Worm (Caenorhabditis elegans) whole organism, L4 larva: ENCODE measurements around the gene nspc-20.

ENCODE experiments used
- D1046.2 ChIP-seq: fragments of 200-800 bp; sonication (Bioruptor generic); IDR thresholded peaks from 2 replicates; pipeline ENCODE4 v1.3.6; 2022; ENCODE audit warnings: missing genetic modification characterization, missing compliant biosample characterization
- F26F4.8 ChIP-seq: fragments of 200-800 bp; sonication (Bioruptor generic); conservative IDR thresholded peaks from 2 replicates; pipeline ENCODE4 v1.3.6; 2022; ENCODE audit warnings: missing genetic modification characterization, missing compliant biosample characterization
- F44E2.7 ChIP-seq: fragments of 200-800 bp; sonication (Bioruptor generic); IDR thresholded peaks from 2 replicates; pipeline ENCODE4 v2.1.2; 2022; ENCODE audit warnings: missing genetic modification characterization, missing compliant biosample characterization
- T26A8.4 ChIP-seq: fragments of 200-800 bp; sonication (Bioruptor generic); IDR thresholded peaks from 2 replicates; pipeline ENCODE4 v1.3.6; 2022; ENCODE audit warnings: missing genetic modification characterization, missing compliant biosample characterization
- Y105C5A.15 ChIP-seq: fragments of 200-800 bp; sonication (Bioruptor generic); IDR thresholded peaks from 2 replicates; pipeline ENCODE4 v1.3.6; 2022; ENCODE audit warnings: missing genetic modification characterization, missing compliant biosample characterization
- Y75B8A.6 ChIP-seq: fragments of 200-800 bp; sonication (Bioruptor generic); IDR thresholded peaks from 2 replicates; pipeline ENCODE4 v1.3.6; 2022; ENCODE audit warnings: missing genetic modification reagents, missing genetic modification characterization, missing compliant biosample characterization
- ZK337.2 ChIP-seq: fragments of 200-800 bp; sonication (Bioruptor generic); IDR thresholded peaks from 2 replicates; pipeline ENCODE4 v1.3.6; 2022; ENCODE audit warnings: missing genetic modification reagents, missing genetic modification characterization, missing compliant biosample characterization
- attf-4 ChIP-seq: sonication (generic microtip); optimal IDR thresholded peaks from 3 replicates; lab custom pipeline; 2017; ENCODE audit warnings: missing biosample characterization, missing genetic modification characterization
- ceh-32 ChIP-seq: sonication (generic microtip); optimal IDR thresholded peaks from 2 replicates; lab custom pipeline; 2016; ENCODE audit warnings: mild to moderate bottlenecking, missing genetic modification characterization, missing compliant biosample characterization; ENCODE audit not compliant: poor library complexity
- ceh-62 ChIP-seq: sonication (generic microtip); optimal IDR thresholded peaks from 2 replicates; lab custom pipeline; 2017; ENCODE audit warnings: missing biosample characterization, missing genetic modification characterization
- ceh-82 ChIP-seq: sonication (generic microtip); optimal IDR thresholded peaks from 2 replicates; lab custom pipeline; 2017; ENCODE audit warnings: missing biosample characterization, missing genetic modification characterization
- ctbp-1 ChIP-seq: fragments of 200-800 bp; sonication (Bioruptor generic); IDR thresholded peaks from 2 replicates; pipeline ENCODE4 v1.3.6; 2022; ENCODE audit warnings: missing genetic modification reagents, missing genetic modification characterization, missing compliant biosample characterization
- daf-12 ChIP-seq: fragments of 150-350 bp; optimal IDR thresholded peaks from 2 replicates; lab custom pipeline; 2014; ENCODE audit warnings: missing biosample characterization, missing genetic modification reagents, missing genetic modification characterization
- daf-16 ChIP-seq, 3 experiments: sonication (generic microtip); optimal IDR thresholded peaks; 2 replicates each; lab custom pipeline; 2016 to 2017; ENCODE audit warnings: missing genetic modification characterization in 3 of 3, missing genetic modification reagents in 3 of 3, mild to moderate bottlenecking in 2 of 3, missing compliant biosample characterization in 2 of 3, missing biosample characterization in 1 of 3, moderate library complexity in 1 of 3
- daf-19 ChIP-seq: fragments of 200-800 bp; sonication (Bioruptor generic); conservative IDR thresholded peaks from 2 replicates; pipeline ENCODE4 v1.3.6; 2022; ENCODE audit warnings: missing genetic modification characterization, missing compliant biosample characterization
- dmd-6 ChIP-seq: fragments of 200-800 bp; sonication (Bioruptor generic); IDR thresholded peaks from 2 replicates; pipeline ENCODE4 v1.3.6; 2022; ENCODE audit warnings: missing genetic modification reagents, missing genetic modification characterization, missing compliant biosample characterization
- dmd-8 ChIP-seq: fragments of 200-800 bp; sonication (Bioruptor generic); IDR thresholded peaks from 2 replicates; pipeline ENCODE4 v1.3.6; 2022; ENCODE audit warnings: missing genetic modification characterization, missing compliant biosample characterization
- egl-27 ChIP-seq: sonication (generic microtip); optimal IDR thresholded peaks from 3 replicates; lab custom pipeline; 2017; ENCODE audit warnings: missing biosample characterization, missing genetic modification reagents, missing genetic modification characterization
- fos-1 ChIP-seq: fragments of 150-350 bp; optimal IDR thresholded peaks from 2 replicates; lab custom pipeline; 2014; ENCODE audit warnings: missing biosample characterization, missing genetic modification characterization
- hlh-11 ChIP-seq: fragments of 200-800 bp; sonication (Bioruptor generic); optimal IDR thresholded peaks from 2 replicates; lab custom pipeline; 2018; ENCODE audit warnings: mild to moderate bottlenecking, missing genetic modification characterization, missing compliant biosample characterization
- hmg-1.1 ChIP-seq: fragments of 200-800 bp; sonication (Bioruptor generic); IDR thresholded peaks from 2 replicates; pipeline ENCODE4 v1.3.6; 2022; ENCODE audit warnings: missing genetic modification reagents, missing genetic modification characterization, missing compliant biosample characterization
- jun-1 ChIP-seq: fragments of 150-350 bp; optimal IDR thresholded peaks from 2 replicates; lab custom pipeline; 2014; ENCODE audit warnings: missing biosample characterization, missing genetic modification reagents, missing genetic modification characterization
- lim-7 ChIP-seq: fragments of 200-800 bp; sonication (Bioruptor generic); IDR thresholded peaks from 2 replicates; pipeline ENCODE4 v1.3.6; 2022; ENCODE audit warnings: missing genetic modification characterization, missing compliant biosample characterization
- lin-13 ChIP-seq: fragments of 150-350 bp; optimal IDR thresholded peaks from 2 replicates; lab custom pipeline; 2014; ENCODE audit warnings: missing biosample characterization, missing genetic modification reagents, missing genetic modification characterization
- lir-3 ChIP-seq: sonication (generic microtip); optimal IDR thresholded peaks from 2 replicates; lab custom pipeline; 2016; ENCODE audit warnings: mild to moderate bottlenecking, missing genetic modification characterization, missing compliant biosample characterization
- madf-5 ChIP-seq, 2 experiments: fragments of 200-800 bp; sonication (Bioruptor generic); IDR thresholded peaks; 2 replicates each; pipeline ENCODE4 v1.3.6; 2022; ENCODE audit warnings: missing compliant biosample characterization in 2 of 2, missing genetic modification characterization in 2 of 2
- mep-1 ChIP-seq: fragments of 150-350 bp; sonication (generic microtip); optimal IDR thresholded peaks from 3 replicates; lab custom pipeline; 2014; ENCODE audit warnings: missing biosample characterization, missing genetic modification characterization
- nhr-237 ChIP-seq: sonication (generic microtip); optimal IDR thresholded peaks from 2 replicates; lab custom pipeline; 2017; ENCODE audit warnings: missing biosample characterization, missing genetic modification characterization
- nhr-25 ChIP-seq: sonication (generic microtip); optimal IDR thresholded peaks from 2 replicates; lab custom pipeline; 2017; ENCODE audit warnings: missing genetic modification characterization, mild to moderate bottlenecking, missing compliant biosample characterization, antibody characterized with exemption, moderate library complexity, borderline replicate concordance; ENCODE audit not compliant: insufficient read depth
- nhr-28 ChIP-seq: fragments of 150-350 bp; optimal IDR thresholded peaks from 2 replicates; lab custom pipeline; 2014; ENCODE audit warnings: missing biosample characterization, missing genetic modification characterization
- nhr-6 ChIP-seq: fragments of 150-350 bp; optimal IDR thresholded peaks from 2 replicates; lab custom pipeline; 2014; ENCODE audit warnings: missing biosample characterization, missing genetic modification characterization
- nhr-77 ChIP-seq: fragments of 150-350 bp; optimal IDR thresholded peaks from 2 replicates; lab custom pipeline; 2014; ENCODE audit warnings: missing biosample characterization, missing genetic modification characterization
- pha-4 ChIP-seq, 2 experiments: fragments of 150-350 bp in 1 of 2; fragments of 200-800 bp in 1 of 2; sonication (Bioruptor generic) in 1 of 2; IDR thresholded peaks in 1 of 2; optimal IDR thresholded peaks in 1 of 2; 2 replicates each; pipeline versions ENCODE4 v1.3.6 to Lab custom; 2014 to 2022; ENCODE audit warnings: missing genetic modification characterization in 2 of 2, missing genetic modification reagents in 2 of 2, missing biosample characterization in 1 of 2, missing compliant biosample characterization in 1 of 2
- php-3 ChIP-seq: fragments of 200-800 bp; sonication (Bioruptor generic); IDR thresholded peaks from 2 replicates; pipeline ENCODE4 v1.3.6; 2022; ENCODE audit warnings: missing genetic modification reagents, missing genetic modification characterization, missing compliant biosample characterization
- rbr-2 ChIP-seq: sonication (generic microtip); optimal IDR thresholded peaks from 2 replicates; lab custom pipeline; 2016; ENCODE audit warnings: missing genotype, missing genetic modification characterization, missing compliant biosample characterization
- saeg-2 ChIP-seq: fragments of 200-800 bp; sonication (Bioruptor generic); IDR thresholded peaks from 2 replicates; pipeline ENCODE4 v1.3.6; 2022; ENCODE audit warnings: missing genetic modification reagents, missing genetic modification characterization, missing compliant biosample characterization
- sdz-12 ChIP-seq: fragments of 200-800 bp; sonication (Bioruptor generic); optimal IDR thresholded peaks from 2 replicates; lab custom pipeline; 2018; ENCODE audit warnings: mild to moderate bottlenecking, missing genetic modification characterization, missing compliant biosample characterization
- set-16 ChIP-seq: fragments of 200-800 bp; sonication (Bioruptor generic); IDR thresholded peaks from 2 replicates; pipeline ENCODE4 v1.3.6; 2022; ENCODE audit warnings: missing genetic modification reagents, missing genetic modification characterization, missing compliant biosample characterization
- snpc-1.2 ChIP-seq: fragments of 200-800 bp; sonication (Bioruptor generic); IDR thresholded peaks from 2 replicates; pipeline ENCODE4 v1.3.6; 2022; ENCODE audit warnings: missing genetic modification reagents, missing genetic modification characterization, missing compliant biosample characterization
- unc-130 ChIP-seq: sonication (generic microtip); optimal IDR thresholded peaks from 2 replicates; lab custom pipeline; 2016; ENCODE audit warnings: missing genetic modification reagents, missing genetic modification characterization, missing compliant biosample characterization
- unc-62 ChIP-seq, 3 experiments: fragments of 150-350 bp in 1 of 3; sonication (generic microtip); optimal IDR thresholded peaks in 2 of 3; peaks in 1 of 3; 1 replicate in 1 of 3; 2 replicates in 2 of 3; lab custom pipeline; 2014 to 2017; ENCODE audit warnings: missing biosample characterization in 3 of 3, missing genetic modification characterization in 3 of 3, missing genetic modification reagents in 3 of 3, missing genotype in 1 of 3
- vab-7 ChIP-seq: fragments of 200-800 bp; sonication (Bioruptor generic); IDR thresholded peaks from 2 replicates; pipeline ENCODE4 v1.3.6; 2022; ENCODE audit warnings: missing genetic modification reagents, missing genetic modification characterization, missing compliant biosample characterization
- zag-1 ChIP-seq: fragments of 150-350 bp; optimal IDR thresholded peaks from 2 replicates; lab custom pipeline; 2014; ENCODE audit warnings: missing biosample characterization, missing genetic modification characterization
- zfp-2 ChIP-seq: sonication (generic microtip); optimal IDR thresholded peaks from 2 replicates; lab custom pipeline; 2016; ENCODE audit warnings: mild to moderate bottlenecking, missing genetic modification characterization, missing compliant biosample characterization
- zip-11 ChIP-seq: fragments of 200-800 bp; sonication (Bioruptor generic); IDR thresholded peaks from 2 replicates; pipeline ENCODE4 v1.3.6; 2022; ENCODE audit warnings: missing genetic modification characterization, missing compliant biosample characterization
- zip-2 ChIP-seq: fragments of 150-350 bp; optimal IDR thresholded peaks from 2 replicates; lab custom pipeline; 2014; ENCODE audit warnings: missing biosample characterization, missing genetic modification characterization
- ztf-11 ChIP-seq: fragments of 150-350 bp; optimal IDR thresholded peaks from 2 replicates; lab custom pipeline; 2014; ENCODE audit warnings: missing biosample characterization, missing genetic modification characterization

Gene nspc-20

ce11 chrX:14525325-14526305 is 4.4 kb downstream of the nspc-20 start:
- TF ChIP-seq D1046.2 (GFP tag; lab: Robert Waterston, UW): peak; percentile 95
- peak; percentile 98 for TF ChIP-seq vab-7
- TF ChIP-seq nhr-77 (tag; lab: Kevin White, UChicago): peak; percentile 100
- TF ChIP-seq zip-11: peak; percentile 78; the same call in 1 of the 2 replicates
- TF ChIP-seq jun-1 (tag; lab: Kevin White, UChicago): peak; percentile 100
- TF ChIP-seq daf-19 (GFP tag; lab: Robert Waterston, UW): peak; percentile 99
- no peak for TF ChIP-seq egl-27
- TF ChIP-seq saeg-2 (GFP tag; lab: Robert Waterston, UW): peak; percentile 99
- TF ChIP-seq ZK337.2 (GFP tag; lab: Robert Waterston, UW): peak; percentile 92
- TF ChIP-seq daf-16 (GFP tag; optimal IDR thresholded peaks at IDR 0.05; lab: Kevin White, UChicago): peak; percentile 96 to 99
- TF ChIP-seq daf-16 (tag; optimal IDR thresholded peaks at IDR 0.05; lab: Kevin White, UChicago): peak; percentile 97
- TF ChIP-seq mep-1 (tag; lab: Kevin White, UChicago): peak; percentile 100
- peak; percentile 98 for TF ChIP-seq dmd-6 (GFP tag; lab: Robert Waterston, UW)
- TF ChIP-seq nhr-28: peak; percentile 88
- no peak for TF ChIP-seq daf-12
- TF ChIP-seq lir-3 (tag; lab: Kevin White, UChicago): peak; percentile 95
- TF ChIP-seq lim-7: peak; percentile 47; the same call in 1 of the 2 replicates
- TF ChIP-seq ceh-82: peak; percentile 84
- TF ChIP-seq php-3 (GFP tag; lab: Robert Waterston, UW): peak; percentile 99
- TF ChIP-seq nhr-6 (tag; lab: Kevin White, UChicago): peak; percentile 80
- peak; percentile 71 for TF ChIP-seq sdz-12 (GFP tag; lab: Kevin White, UChicago)
- TF ChIP-seq zfp-2: peak; percentile 88
- TF ChIP-seq nhr-25 (tag; lab: Kevin White, UChicago): peak; percentile 97
- TF ChIP-seq lin-13 (GFP tag; lab: Kevin White, UChicago): peak; percentile 94
- no peak for TF ChIP-seq unc-130 (GFP tag; lab: Kevin White, UChicago)
- TF ChIP-seq F44E2.7 (GFP tag; lab: Robert Waterston, UW): no peak
- TF ChIP-seq pha-4 (GFP tag; IDR thresholded peaks at IDR 0.05; lab: Robert Waterston, UW): peak; percentile 98
- TF ChIP-seq pha-4 (tag; optimal IDR thresholded peaks at IDR 0.05; lab: Kevin White, UChicago): peak; percentile 95
- TF ChIP-seq ceh-62 (tag; lab: Kevin White, UChicago): no peak
- peak; percentile 94 for TF ChIP-seq nhr-237 (tag; lab: Kevin White, UChicago)
- TF ChIP-seq dmd-8 (GFP tag; lab: Robert Waterston, UW): peak; percentile 79; the same call in 1 of the 2 replicates
- TF ChIP-seq hlh-11: peak; percentile 99
- peak; percentile 99 for TF ChIP-seq rbr-2 (tag; lab: Kevin White, UChicago)
- TF ChIP-seq ctbp-1: peak; percentile 99
- TF ChIP-seq zag-1: peak; percentile 98
- TF ChIP-seq Y105C5A.15 (GFP tag; lab: Robert Waterston, UW): peak; percentile 88
- peak; percentile 78 to 98 for TF ChIP-seq madf-5 (GFP tag; IDR thresholded peaks at IDR 0.05; lab: Robert Waterston, UW)
- TF ChIP-seq zip-2 (tag; lab: Kevin White, UChicago): peak; percentile 98
- peak; percentile 92 to 100 for TF ChIP-seq unc-62 (GFP tag; optimal IDR thresholded peaks at IDR 0.05 in 1 of 2; lab: Kevin White, UChicago)
- TF ChIP-seq unc-62 (tag; optimal IDR thresholded peaks at IDR 0.05; lab: Kevin White, UChicago): peak; percentile 92
- TF ChIP-seq Y75B8A.6: peak; percentile 92; the same call in 1 of the 2 replicates
- TF ChIP-seq hmg-1.1 (GFP tag; lab: Robert Waterston, UW): peak; percentile 100
- TF ChIP-seq set-16 (GFP tag; lab: Robert Waterston, UW): peak; percentile 45
- TF ChIP-seq F26F4.8 (GFP tag; lab: Robert Waterston, UW): no peak
- TF ChIP-seq attf-4: peak; percentile 81
- TF ChIP-seq snpc-1.2 (GFP tag; lab: Robert Waterston, UW): peak; percentile 41; the same call in 1 of the 2 replicates
- TF ChIP-seq T26A8.4 (GFP tag; lab: Robert Waterston, UW): peak; percentile 100
- TF ChIP-seq fos-1 (tag; lab: Kevin White, UChicago): peak; percentile 96
- TF ChIP-seq ztf-11: peak; percentile 91
- peak; percentile 92 for TF ChIP-seq ceh-32
